Fruit fly (Drosophila melanogaster) whole organism, embryonic: ENCODE results near the gene ND-39.

Experiments used
- B-H1 ChIP-seq: fragments of 200-800 bp; sonication (Bioruptor generic); IDR thresholded peaks from 3 replicates; pipeline ENCODE4 v1.3.6; 2022; ENCODE audit warnings: missing biosample characterization, missing genetic modification characterization
- Blimp-1 ChIP-seq: fragments of 200-800 bp; sonication (Bioruptor generic); optimal IDR thresholded peaks from 3 replicates; lab custom pipeline; 2018; ENCODE audit warnings: missing biosample characterization, missing genetic modification characterization, mild to moderate bottlenecking, moderate library complexity, missing genetic modification reagents
- CG12744 ChIP-seq: fragments of 200-800 bp; sonication (Bioruptor generic); optimal IDR thresholded peaks from 2 replicates; lab custom pipeline; 2016; ENCODE audit warnings: missing biosample characterization, missing genetic modification characterization
- CG13624 ChIP-seq: fragments of 200-800 bp; sonication (Bioruptor generic); optimal IDR thresholded peaks from 2 replicates; lab custom pipeline; 2016; ENCODE audit warnings: missing biosample characterization, missing genetic modification characterization
- CG14441 ChIP-seq: fragments of 200-800 bp; sonication (Bioruptor generic); IDR thresholded peaks from 2 replicates; pipeline ENCODE4 v1.3.6; 2022; ENCODE audit warnings: missing biosample characterization, missing genetic modification characterization
- CG14965 ChIP-seq: fragments of 200-800 bp; sonication (Bioruptor generic); optimal IDR thresholded peaks from 2 replicates; lab custom pipeline; 2016; ENCODE audit warnings: missing biosample characterization, missing genetic modification characterization, borderline replicate concordance
- CG17359 ChIP-seq: fragments of 200-800 bp; sonication (Bioruptor generic); optimal IDR thresholded peaks from 3 replicates; lab custom pipeline; 2018; ENCODE audit warnings: missing biosample characterization, mild to moderate bottlenecking, missing genetic modification characterization, moderate library complexity
- CG31365 ChIP-seq: fragments of 200-800 bp; sonication (Bioruptor generic); optimal IDR thresholded peaks from 2 replicates; lab custom pipeline; 2018; ENCODE audit warnings: missing biosample characterization, mild to moderate bottlenecking, missing genetic modification characterization
- CG42726 ChIP-seq: fragments of 200-800 bp; sonication (Bioruptor generic); IDR thresholded peaks from 2 replicates; pipeline ENCODE4 v1.3.6; 2022; ENCODE audit warnings: missing biosample characterization, missing genetic modification characterization; ENCODE audit not compliant: partially characterized antibody
- CG4360 ChIP-seq: fragments of 200-800 bp; sonication (Bioruptor generic); IDR thresholded peaks from 2 replicates; pipeline ENCODE4 v1.3.6; 2022; ENCODE audit warnings: missing biosample characterization, missing genetic modification characterization
- CG4617 ChIP-seq: fragments of 200-800 bp; sonication (Bioruptor generic); optimal IDR thresholded peaks from 3 replicates; lab custom pipeline; 2016; ENCODE audit warnings: missing biosample characterization, missing genetic modification characterization, borderline replicate concordance
- CG4707 ChIP-seq: fragments of 200-800 bp; sonication (Bioruptor generic); optimal IDR thresholded peaks from 2 replicates; lab custom pipeline; 2018; ENCODE audit warnings: missing biosample characterization, mild to moderate bottlenecking, missing genetic modification characterization, moderate library complexity
- CG8089 ChIP-seq: fragments of 200-800 bp; sonication (Bioruptor generic); optimal IDR thresholded peaks from 3 replicates; lab custom pipeline; 2016; ENCODE audit warnings: missing biosample characterization, missing genetic modification characterization
- CG8290 ChIP-seq, 3 experiments: fragments of 200-800 bp; sonication (Bioruptor generic); optimal IDR thresholded peaks; 2 replicates each; lab custom pipeline; 2016 to 2019; ENCODE audit warnings: missing biosample characterization in 3 of 3, missing genetic modification characterization in 3 of 3, mild to moderate bottlenecking in 2 of 3, moderate library complexity in 1 of 3
- CG9932 ChIP-seq: fragments of 200-800 bp; sonication (Bioruptor generic); IDR thresholded peaks from 2 replicates; pipeline ENCODE4 v1.3.6; 2022; ENCODE audit warnings: missing biosample characterization, missing genetic modification characterization
- Ets97D ChIP-seq: fragments of 200-800 bp; sonication (Bioruptor generic); optimal IDR thresholded peaks from 3 replicates; lab custom pipeline; 2016; ENCODE audit warnings: missing biosample characterization, missing genetic modification characterization
- Fer3 ChIP-seq: fragments of 200-800 bp; sonication (Bioruptor generic); optimal IDR thresholded peaks from 2 replicates; lab custom pipeline; 2018; ENCODE audit warnings: missing biosample characterization, mild to moderate bottlenecking, missing genetic modification characterization, moderate library complexity
- HmgZ ChIP-seq: fragments of 200-800 bp; sonication (Bioruptor generic); optimal IDR thresholded peaks from 2 replicates; lab custom pipeline; 2018; ENCODE audit warnings: missing biosample characterization, mild to moderate bottlenecking, missing genetic modification characterization
- Kr ChIP-seq: fragments of 200-800 bp; sonication (Bioruptor generic); optimal IDR thresholded peaks from 2 replicates; lab custom pipeline; 2017; ENCODE audit warnings: missing biosample characterization, mild to moderate bottlenecking, missing genetic modification characterization
- Lhr ChIP-seq: fragments of 200-800 bp; sonication (Bioruptor generic); optimal IDR thresholded peaks from 3 replicates; lab custom pipeline; 2017; ENCODE audit warnings: mild to moderate bottlenecking, missing biosample characterization, missing genetic modification reagents, missing genetic modification characterization
- MESR4 ChIP-seq: fragments of 200-800 bp; sonication (Bioruptor generic); optimal IDR thresholded peaks from 2 replicates; lab custom pipeline; 2018; ENCODE audit warnings: missing biosample characterization, mild to moderate bottlenecking, missing genetic modification characterization, moderate library complexity
- Med ChIP-seq: fragments of 200-800 bp; sonication (Bioruptor generic); peaks from one replicate; lab custom pipeline; 2016; ENCODE audit warnings: missing biosample characterization, missing genetic modification characterization, mild to moderate bottlenecking, inconsistent platforms, moderate library complexity
- Meics ChIP-seq: fragments of 200-800 bp; sonication (Bioruptor generic); optimal IDR thresholded peaks from 2 replicates; lab custom pipeline; 2017; ENCODE audit warnings: missing biosample characterization, mild to moderate bottlenecking, missing genetic modification characterization
- Nf-YB ChIP-seq: fragments of 200-800 bp; sonication (Bioruptor generic); optimal IDR thresholded peaks from 3 replicates; lab custom pipeline; 2019; ENCODE audit warnings: missing biosample characterization, mild to moderate bottlenecking, missing genetic modification characterization, moderate library complexity
- Poxn ChIP-seq: fragments of 200-800 bp; sonication (Bioruptor generic); IDR thresholded peaks from 2 replicates; pipeline ENCODE4 v1.3.6; 2022; ENCODE audit warnings: missing biosample characterization, missing genetic modification characterization
- Scr ChIP-seq: fragments of 200-800 bp; sonication (Bioruptor generic); IDR thresholded peaks from 2 replicates; pipeline ENCODE4 v1.3.6; 2022; ENCODE audit warnings: missing biosample characterization, missing genetic modification characterization; ENCODE audit not compliant: partially characterized antibody
- Sin3A ChIP-seq: fragments of >200 bp; optimal IDR thresholded peaks from 2 replicates; lab custom pipeline; 2018
- Stat92E ChIP-seq, 3 experiments: fragments of >200 bp in 2 of 3; fragments of 200-800 bp in 1 of 3; sonication (Bioruptor generic) in 1 of 3; optimal IDR thresholded peaks; 2 replicates each; lab custom pipeline; 2017 to 2019; ENCODE audit warnings: missing biosample characterization in 3 of 3, missing genetic modification characterization in 3 of 3, mild to moderate bottlenecking in 1 of 3, moderate library complexity in 1 of 3
- TFAM ChIP-seq: fragments of 200-800 bp; sonication (Bioruptor generic); optimal IDR thresholded peaks from 2 replicates; lab custom pipeline; 2017; ENCODE audit warnings: missing biosample characterization, missing genetic modification characterization, inconsistent platforms
- da ChIP-seq: fragments of 200-800 bp; sonication (Bioruptor generic); optimal IDR thresholded peaks from 2 replicates; lab custom pipeline; 2016; ENCODE audit warnings: missing biosample characterization, missing genetic modification characterization
- dimm ChIP-seq: fragments of 200-800 bp; sonication (Bioruptor generic); IDR thresholded peaks from 2 replicates; pipeline ENCODE4 v1.3.6; 2022; ENCODE audit warnings: missing biosample characterization, missing genetic modification characterization
- disco-r ChIP-seq: fragments of 200-800 bp; sonication (Bioruptor generic); optimal IDR thresholded peaks from 2 replicates; lab custom pipeline; 2016; ENCODE audit warnings: missing biosample characterization, missing genetic modification characterization
- gem ChIP-seq: fragments of 200-800 bp; sonication (Bioruptor generic); optimal IDR thresholded peaks from 2 replicates; lab custom pipeline; 2019; ENCODE audit warnings: missing biosample characterization, mild to moderate bottlenecking, missing genetic modification characterization, moderate library complexity
- grau ChIP-seq: fragments of 200-800 bp; optimal IDR thresholded peaks from 3 replicates; lab custom pipeline; 2019; ENCODE audit warnings: missing biosample characterization, mild to moderate bottlenecking, missing genetic modification characterization, moderate library complexity
- gro ChIP-seq: fragments of 200-800 bp; sonication (Bioruptor generic); optimal IDR thresholded peaks from 2 replicates; lab custom pipeline; 2016; ENCODE audit warnings: missing biosample characterization, missing genetic modification characterization
- lov ChIP-seq, 2 experiments: fragments of 200-800 bp in 1 of 2; fragments of >200 bp in 1 of 2; sonication (Bioruptor generic) in 1 of 2; IDR thresholded peaks in 1 of 2; optimal IDR thresholded peaks in 1 of 2; 2 replicates in 1 of 2; 3 replicates in 1 of 2; pipeline versions ENCODE4 v1.3.6 to Lab custom; 2017 to 2022; ENCODE audit warnings: missing biosample characterization in 1 of 2, missing genetic modification characterization in 1 of 2
- psq ChIP-seq: fragments of 200-800 bp; sonication (Bioruptor generic); optimal IDR thresholded peaks from 2 replicates; lab custom pipeline; 2017; ENCODE audit warnings: missing biosample characterization, missing genetic modification characterization
- run ChIP-seq: fragments of 200-800 bp; sonication (Bioruptor generic); optimal IDR thresholded peaks from 3 replicates; lab custom pipeline; 2018; ENCODE audit warnings: missing biosample characterization, mild to moderate bottlenecking, missing genetic modification characterization
- tin ChIP-seq: fragments of 200-800 bp; sonication (Bioruptor generic); optimal IDR thresholded peaks from 3 replicates; lab custom pipeline; 2016; ENCODE audit warnings: missing biosample characterization, missing genetic modification characterization
- tll ChIP-seq, 2 experiments: fragments of 200-800 bp in 1 of 2; fragments of >200 bp in 1 of 2; sonication (Bioruptor generic) in 1 of 2; optimal IDR thresholded peaks; 2 replicates each; lab custom pipeline; 2017 to 2019; ENCODE audit warnings: missing biosample characterization in 2 of 2, missing genetic modification characterization in 2 of 2, mild to moderate bottlenecking in 1 of 2, moderate library complexity in 1 of 2
- zen2 ChIP-seq: fragments of 200-800 bp; sonication (Bioruptor generic); IDR thresholded peaks from 3 replicates; pipeline ENCODE4 v1.3.6; 2022; ENCODE audit warnings: missing biosample characterization, missing genetic modification characterization; ENCODE audit not compliant: partially characterized antibody
- zfh1 ChIP-seq: fragments of 200-800 bp; sonication (Bioruptor generic); IDR thresholded peaks from 3 replicates; pipeline ENCODE4 v1.3.6; 2022; ENCODE audit warnings: missing biosample characterization, missing genetic modification characterization

The ND-39 gene

dm6 chr3L:20471499-20472313 lies 20.2 kb upstream of the ND-39 start (continued):
- TF ChIP-seq B-H1 (GFP tag; lab: Robert Waterston, UW) (no peak), Blimp-1 (GFP tag; lab: Kevin White, UChicago) (no peak), CG13624 (peak; percentile 0), tin (GFP tag; lab: Kevin White, UChicago) (no peak), Lhr (GFP tag; lab: Kevin White, UChicago) (peak; percentile 43), zfh1 (GFP tag; lab: Robert Waterston, UW) (peak; percentile 75), Nf-YB (GFP tag; lab: Kevin White, UChicago) (peak; percentile 33)

dm6 chr3L:20472607-20473006 lies 19.3 kb upstream of the ND-39 start:
- peak; percentile 68 for TF ChIP-seq Med (GFP tag; lab: Kevin White, UChicago)
- TF ChIP-seq grau (tag; lab: Kevin White, UChicago): no peak
- TF ChIP-seq CG12744 (GFP tag; lab: Kevin White, UChicago): no peak
- TF ChIP-seq Ets97D (GFP tag; lab: Kevin White, UChicago): no peak
- no peak for TF ChIP-seq CG42726 (GFP tag; lab: Robert Waterston, UW)
- no peak for TF ChIP-seq tll (GFP tag; optimal IDR thresholded peaks at IDR 0.05; lab: Kevin White, UChicago)
- TF ChIP-seq CG17359 (tag; lab: Kevin White, UChicago): no peak
- peak; percentile 21 for TF ChIP-seq da (GFP tag; lab: Kevin White, UChicago)
- TF ChIP-seq Poxn (GFP tag; lab: Robert Waterston, UW): no peak
- no peak for TF ChIP-seq lov (optimal IDR thresholded peaks at IDR 0.05; lab: Kevin White, UChicago)
- 0 out of 3 replicates have a peak, but pooled peaks have one; percentile 50 for TF ChIP-seq lov (GFP tag; IDR thresholded peaks at IDR 0.05; lab: Robert Waterston, UW)
- TF ChIP-seq CG4360: peak; percentile 85

dm6 chr3L:20473021-20473799 lies 18.7 kb upstream of the ND-39 start, which contains the start of the genes CG32428 and CG5969:
Gene CG32428, minus strand, starts transcription at chr3L:20473723.
Gene CG5969, plus strand, starts transcription at chr3L:20473783.
- peak; percentile 20 for TF ChIP-seq HmgZ
- no peak for TF ChIP-seq TFAM (GFP tag; lab: Kevin White, UChicago)
- no peak for TF ChIP-seq CG14965 (GFP tag; lab: Kevin White, UChicago)
- peak; percentile 80 for TF ChIP-seq CG9932 (GFP tag; lab: Robert Waterston, UW)
- TF ChIP-seq CG14441 (GFP tag; lab: Robert Waterston, UW): peak; percentile 76
- peak; percentile 14 for TF ChIP-seq run (tag; lab: Kevin White, UChicago)
- TF ChIP-seq CG4617 (GFP tag; lab: Kevin White, UChicago): no peak
- TF ChIP-seq Stat92E (GFP tag; optimal IDR thresholded peaks at IDR 0.05; lab: Kevin White, UChicago): no peak
- TF ChIP-seq Meics (GFP tag; lab: Kevin White, UChicago): peak; percentile 79
- peak; percentile 80 for TF ChIP-seq gem (tag; lab: Kevin White, UChicago)
- no peak for TF ChIP-seq CG8290 (GFP tag; optimal IDR thresholded peaks at IDR 0.05; lab: Kevin White, UChicago)
- peak in 1 of 2 experiments; percentile 58 for TF ChIP-seq CG8290 (tag; optimal IDR thresholded peaks at IDR 0.05; lab: Kevin White, UChicago)
- peak; percentile 73 for TF ChIP-seq Fer3 (tag; lab: Kevin White, UChicago)
- TF ChIP-seq CG31365: no peak
- no peak for TF ChIP-seq disco-r (GFP tag; lab: Kevin White, UChicago)
- TF ChIP-seq CG8089 (GFP tag; lab: Kevin White, UChicago): no peak
- no peak for TF ChIP-seq lov (optimal IDR thresholded peaks at IDR 0.05; lab: Kevin White, UChicago)
- no peak for TF ChIP-seq lov (GFP tag; IDR thresholded peaks at IDR 0.05; lab: Robert Waterston, UW)
- peak; percentile 9 for TF ChIP-seq gro (GFP tag; lab: Kevin White, UChicago)
- TF ChIP-seq zen2 (GFP tag; lab: Robert Waterston, UW): no peak
- TF ChIP-seq psq (GFP tag; lab: Kevin White, UChicago): peak; percentile 69
- TF ChIP-seq CG4707 (GFP tag; lab: Kevin White, UChicago): no peak
- no peak for TF ChIP-seq Kr
- peak; percentile 59 for TF ChIP-seq Sin3A (lab: Kevin White, UChicago)
- no peak for TF ChIP-seq dimm (GFP tag; lab: Robert Waterston, UW)
- peak; percentile 44 for TF ChIP-seq MESR4 (GFP tag; lab: Kevin White, UChicago)
- no peak for TF ChIP-seq Scr (GFP tag; lab: Robert Waterston, UW)
